Comparison of ENCODE assay signal across 4 worm cellular contexts in the genomic region with DNA sequence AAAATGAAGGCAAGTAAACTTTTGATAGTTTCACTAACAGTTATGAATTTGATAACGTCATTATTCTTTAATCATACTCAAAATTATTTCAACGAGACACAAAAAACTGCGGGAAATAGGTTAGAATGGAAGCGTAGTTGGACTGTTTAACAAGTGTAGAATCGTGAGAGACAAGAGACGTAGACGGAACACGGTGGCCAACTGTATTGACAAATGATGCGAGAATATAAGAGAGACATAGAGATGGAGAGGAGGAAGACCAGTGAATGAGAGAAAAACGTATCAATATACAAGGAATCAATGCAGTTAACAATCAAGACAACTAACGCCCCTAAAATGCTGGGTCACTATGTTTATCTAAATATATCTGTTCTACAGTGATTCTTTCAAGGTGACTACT.
TF ChIP-seq lines count a peak whose summit lies in the region.

No protein-coding gene starts in this region.

TF ChIP-seq in whole organism, L1 larva, 84 proteins besides CTCF, POLR2A, EP300 and RAD21 (continued from another document and continues in another):
- TF ChIP-seq fkh-10 (GFP tag; optimal IDR thresholded peaks at IDR 0.05; lab: Kevin White, UChicago): no peak
- TF ChIP-seq C34B4.2 (tag; optimal IDR thresholded peaks at IDR 0.05; lab: Kevin White, UChicago): no peak
- peak; percentile 71 for TF ChIP-seq lin-14 (GFP tag; optimal IDR thresholded peaks at IDR 0.05; lab: Kevin White, UChicago)
- no peak for TF ChIP-seq rnt-1 (tag; optimal IDR thresholded peaks at IDR 0.05; lab: Kevin White, UChicago)
- TF ChIP-seq nhr-28 (tag; optimal IDR thresholded peaks at IDR 0.05; lab: Kevin White, UChicago): no peak
- TF ChIP-seq vab-15 (tag; optimal IDR thresholded peaks at IDR 0.05; lab: Kevin White, UChicago): no peak
- TF ChIP-seq dpl-1 (GFP tag; optimal IDR thresholded peaks at IDR 0.05; lab: Kevin White, UChicago): no peak
- TF ChIP-seq pax-3 (tag; optimal IDR thresholded peaks at IDR 0.05; lab: Kevin White, UChicago): no peak
- no peak for TF ChIP-seq ceh-88 (GFP tag; IDR thresholded peaks at IDR 0.05; lab: Robert Waterston, UW)
- TF ChIP-seq nhr-85 (tag; lab: Kevin White, UChicago): peak; percentile 80
- peak in 1 of 2 experiments; percentile 17 for TF ChIP-seq mdl-1 (tag; optimal IDR thresholded peaks at IDR 0.05; lab: Kevin White, UChicago)
- TF ChIP-seq pag-3 (tag; optimal IDR thresholded peaks at IDR 0.05; lab: Kevin White, UChicago; ENCODE audit: borderline replicate concordance, insufficient read depth): no peak
- no peak for TF ChIP-seq aha-1 (tag; optimal IDR thresholded peaks at IDR 0.05; lab: Kevin White, UChicago)
- TF ChIP-seq efl-1 (optimal IDR thresholded peaks at IDR 0.05; lab: Kevin White, UChicago): peak in 1 of 2 experiments; percentile 22
- TF ChIP-seq efl-1 (GFP tag; optimal IDR thresholded peaks at IDR 0.05 in 1 of 2; lab: Kevin White, UChicago): peak in 1 of 2 experiments; percentile 1
- peak; percentile 28 for TF ChIP-seq C16A3.4 (tag; optimal IDR thresholded peaks at IDR 0.05; lab: Kevin White, UChicago)
- TF ChIP-seq lin-35 (GFP tag; optimal IDR thresholded peaks at IDR 0.05; lab: Kevin White, UChicago): peak; percentile 2 to 64
- no peak for TF ChIP-seq ets-5 (GFP tag; IDR thresholded peaks at IDR 0.05; lab: Robert Waterston, UW)
- TF ChIP-seq nhr-90 (tag; optimal IDR thresholded peaks at IDR 0.05; lab: Kevin White, UChicago; ENCODE audit: poor library complexity): peak; percentile 41
- TF ChIP-seq unc-30 (tag; optimal IDR thresholded peaks at IDR 0.05; lab: Kevin White, UChicago): no peak
- no peak for TF ChIP-seq nhr-76 (tag; optimal IDR thresholded peaks at IDR 0.05; lab: Kevin White, UChicago)
- no peak for TF ChIP-seq efl-3 (GFP tag; optimal IDR thresholded peaks at IDR 0.05; lab: Kevin White, UChicago)
- peak; percentile 48 for TF ChIP-seq snu-23 (GFP tag; optimal IDR thresholded peaks at IDR 0.05; lab: Kevin White, UChicago)
- TF ChIP-seq lin-15B (tag; optimal IDR thresholded peaks at IDR 0.05; lab: Kevin White, UChicago): no peak
- TF ChIP-seq mep-1 (tag; optimal IDR thresholded peaks at IDR 0.05; lab: Kevin White, UChicago): peak; percentile 16
- no peak for TF ChIP-seq ceh-8 (GFP tag; optimal IDR thresholded peaks at IDR 0.05; lab: Kevin White, UChicago)
- TF ChIP-seq fos-1 (tag; optimal IDR thresholded peaks at IDR 0.05; lab: Kevin White, UChicago): peak; percentile 9
- TF ChIP-seq lin-13 (GFP tag; optimal IDR thresholded peaks at IDR 0.05; lab: Kevin White, UChicago): no peak
- no peak for TF ChIP-seq zag-1 (tag; optimal IDR thresholded peaks at IDR 0.05; lab: Kevin White, UChicago)
- no peak for TF ChIP-seq dsc-1 (tag; optimal IDR thresholded peaks at IDR 0.05; lab: Kevin White, UChicago)
- TF ChIP-seq Y116A8C.19 (tag; optimal IDR thresholded peaks at IDR 0.05; lab: Kevin White, UChicago; ENCODE audit: borderline replicate concordance): no peak
- TF ChIP-seq mab-9 (GFP tag; IDR thresholded peaks at IDR 0.05; lab: Robert Waterston, UW): no peak

TF ChIP-seq in whole organism, L2 larva, 48 proteins besides CTCF, POLR2A, EP300 and RAD21 (continued from another document):
- TF ChIP-seq nhr-6 (tag; optimal IDR thresholded peaks at IDR 0.05; lab: Kevin White, UChicago) (no peak), F13H6.1 (tag; optimal IDR thresholded peaks at IDR 0.05; lab: Kevin White, UChicago) (peak; percentile 38), unc-62 (GFP tag; optimal IDR thresholded peaks at IDR 0.05; lab: Kevin White, UChicago) (no peak), gmeb-1 (tag; optimal IDR thresholded peaks at IDR 0.05; lab: Kevin White, UChicago) (peak; percentile 48), nhr-12 (tag; optimal IDR thresholded peaks at IDR 0.05; lab: Kevin White, UChicago) (no peak), nhr-25 (tag; optimal IDR thresholded peaks at IDR 0.05; lab: Kevin White, UChicago) (peak; percentile 33), unc-39 (tag; optimal IDR thresholded peaks at IDR 0.05; lab: Kevin White, UChicago) (no peak), R02D3.7 (tag; optimal IDR thresholded peaks at IDR 0.05; lab: Kevin White, UChicago) (no peak), dmd-4 (tag; optimal IDR thresholded peaks at IDR 0.05; lab: Kevin White, UChicago) (no peak), ZK546.5 (tag; optimal IDR thresholded peaks at IDR 0.05; lab: Kevin White, UChicago) (no peak), elt-1 (tag; optimal IDR thresholded peaks at IDR 0.05; lab: Kevin White, UChicago) (no peak), ztf-1 (GFP tag; conservative IDR thresholded peaks at IDR 0.05; lab: Robert Waterston, UW) (no peak), unc-55 (GFP tag; optimal IDR thresholded peaks at IDR 0.05; lab: Kevin White, UChicago) (no peak), sma-3 (GFP tag; optimal IDR thresholded peaks at IDR 0.05; lab: Kevin White, UChicago) (peak; percentile 66), mdl-1 (tag; optimal IDR thresholded peaks at IDR 0.05; lab: Kevin White, UChicago) (no peak), aly-2 (tag; optimal IDR thresholded peaks at IDR 0.05; lab: Kevin White, UChicago) (no peak), nhr-77 (tag; optimal IDR thresholded peaks at IDR 0.05; lab: Kevin White, UChicago) (no peak), C34F6.9 (tag; optimal IDR thresholded peaks at IDR 0.05; lab: Kevin White, UChicago) (peak; percentile 16), skn-1 (tag; optimal IDR thresholded peaks at IDR 0.05; lab: Kevin White, UChicago) (no peak), lin-13 (GFP tag; optimal IDR thresholded peaks at IDR 0.05; lab: Kevin White, UChicago) (no peak), nhr-10 (tag; optimal IDR thresholded peaks at IDR 0.05; lab: Kevin White, UChicago) (no peak), egl-27 (tag; optimal IDR thresholded peaks at IDR 0.05; lab: Kevin White, UChicago) (no peak), zag-1 (tag; optimal IDR thresholded peaks at IDR 0.05; lab: Kevin White, UChicago) (no peak), nhr-129 (tag; optimal IDR thresholded peaks at IDR 0.05; lab: Kevin White, UChicago) (peak; percentile 56), mab-5 (tag; optimal IDR thresholded peaks at IDR 0.05; lab: Kevin White, UChicago) (no peak), nhr-23 (tag; optimal IDR thresholded peaks at IDR 0.05; lab: Kevin White, UChicago) (no peak), snpc-4 (tag; optimal IDR thresholded peaks at IDR 0.05; lab: Kevin White, UChicago) (peak; percentile 1), sem-4 (tag; optimal IDR thresholded peaks at IDR 0.05; lab: Kevin White, UChicago) (no peak), nhr-11 (tag; optimal IDR thresholded peaks at IDR 0.05; lab: Kevin White, UChicago) (no peak), ama-1 (optimal IDR thresholded peaks at IDR 0.05; lab: Kevin White, UChicago) (no peak), mbf-1 (tag; optimal IDR thresholded peaks at IDR 0.05; lab: Kevin White, UChicago) (no peak), fos-1 (tag; optimal IDR thresholded peaks at IDR 0.05; lab: Kevin White, UChicago) (peak; percentile 65), ceh-16 (tag; optimal IDR thresholded peaks at IDR 0.05; lab: Kevin White, UChicago) (no peak), elt-3 (tag; optimal IDR thresholded peaks at IDR 0.05; lab: Kevin White, UChicago) (no peak), nhr-237 (tag; optimal IDR thresholded peaks at IDR 0.05; lab: Kevin White, UChicago) (no peak), alr-1 (tag; optimal IDR thresholded peaks at IDR 0.05; lab: Kevin White, UChicago) (no peak)

TF ChIP-seq in whole organism, L3 larva, 47 proteins besides CTCF, POLR2A, EP300 and RAD21 (continued from another document):
- TF ChIP-seq ceh-28 (tag; optimal IDR thresholded peaks at IDR 0.05; lab: Kevin White, UChicago): peak; percentile 70
- TF ChIP-seq nfya-1 (tag; optimal IDR thresholded peaks at IDR 0.05; lab: Kevin White, UChicago; ENCODE audit: insufficient read depth): peak; percentile 18
- no peak for TF ChIP-seq ceh-16 (tag; optimal IDR thresholded peaks at IDR 0.05; lab: Kevin White, UChicago)

TF ChIP-seq in whole organism, L4 larva, 104 proteins besides CTCF, POLR2A, EP300 and RAD21 (continued from another document):
- TF ChIP-seq saeg-2 (GFP tag; IDR thresholded peaks at IDR 0.05; lab: Robert Waterston, UW) (no peak), mxl-2 (GFP tag; conservative IDR thresholded peaks at IDR 0.05; lab: Robert Waterston, UW) (no peak), pqm-1 (tag; optimal IDR thresholded peaks at IDR 0.05; lab: Kevin White, UChicago) (peak; percentile 56), daf-16 (GFP tag; optimal IDR thresholded peaks at IDR 0.05; lab: Kevin White, UChicago) (no peak), daf-16 (tag; optimal IDR thresholded peaks at IDR 0.05; lab: Kevin White, UChicago) (peak; percentile 83), nhr-77 (tag; optimal IDR thresholded peaks at IDR 0.05; lab: Kevin White, UChicago) (peak; percentile 23), pha-4 (GFP tag; IDR thresholded peaks at IDR 0.05; lab: Robert Waterston, UW) (no peak), pha-4 (tag; optimal IDR thresholded peaks at IDR 0.05; lab: Kevin White, UChicago) (peak; percentile 2), D1046.2 (GFP tag; IDR thresholded peaks at IDR 0.05; lab: Robert Waterston, UW) (no peak), egl-43 (GFP tag; IDR thresholded peaks at IDR 0.05; lab: Robert Waterston, UW) (no peak), hlh-11 (tag; optimal IDR thresholded peaks at IDR 0.05; lab: Kevin White, UChicago) (peak; percentile 76)
